Worm (Caenorhabditis elegans): ENCODE data around the gene F43B10.1.
A peak's percentile ranks its signal among the peaks of the same experiment; 100 is the strongest.

F43B10.1 gene

DNA sequence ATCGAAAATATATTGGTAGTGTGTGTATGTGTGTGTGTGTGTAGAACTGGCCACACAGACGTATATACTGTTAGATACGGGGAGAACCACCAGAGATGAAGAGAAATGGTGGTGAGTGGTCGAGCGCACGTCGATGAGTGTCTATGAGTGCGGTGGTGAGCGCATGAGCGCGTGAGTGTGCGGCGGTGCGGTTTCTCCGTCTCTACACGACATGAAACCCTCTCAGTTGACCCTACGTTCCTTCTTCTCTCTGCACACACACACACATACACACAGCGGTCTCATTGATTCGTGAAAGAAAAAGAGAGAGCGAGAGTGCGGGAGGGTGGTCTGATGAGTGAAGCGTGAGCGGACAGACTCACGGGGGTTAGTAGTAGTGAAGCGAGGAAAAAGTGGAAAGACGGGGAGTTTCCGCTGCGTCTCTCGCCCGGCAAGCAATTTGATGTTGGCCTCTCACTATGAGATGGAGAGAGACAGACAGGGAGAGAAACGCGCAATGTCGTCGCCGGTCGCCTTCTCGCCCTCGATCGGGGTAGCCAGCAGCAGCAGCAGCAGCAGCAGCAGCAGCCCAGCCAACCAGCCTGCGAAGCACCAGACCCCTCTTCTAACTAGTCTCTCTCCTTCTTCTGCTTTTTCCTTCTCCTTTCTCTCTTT, 50.2 kb downstream of the F43B10.1 start (continued):
- TF ChIP-seq sea-2 (GFP tag; IDR thresholded peaks at IDR 0.05) (no peak), dpff-1 (tag; optimal IDR thresholded peaks at IDR 0.05) (no peak), ama-1 (optimal IDR thresholded peaks at IDR 0.05) (peak; percentile 29), ama-1 (GFP tag; optimal IDR thresholded peaks at IDR 0.05) (no peak), egl-44 (GFP tag; IDR thresholded peaks at IDR 0.05) (peak; percentile 82), attf-3 (GFP tag; conservative IDR thresholded peaks at IDR 0.05) (0 out of 2 replicates have a peak, but pooled peaks have one; percentile 43), F52B5.7 (tag; optimal IDR thresholded peaks at IDR 0.05) (peak; percentile 45), cebp-2 (GFP tag; IDR thresholded peaks at IDR 0.05) (peak; percentile 80; the same call in 1 of the 2 replicates), hrde-1 (tag; optimal IDR thresholded peaks at IDR 0.05; ENCODE audit: borderline replicate concordance) (no peak), hlh-26 (GFP tag; conservative IDR thresholded peaks at IDR 0.05) (no peak), nfyb-1 (GFP tag; IDR thresholded peaks at IDR 0.05) (peak; percentile 94), akir-1 (GFP tag; optimal IDR thresholded peaks at IDR 0.05) (peak; percentile 70), madf-10 (tag; optimal IDR thresholded peaks at IDR 0.05) (peak; percentile 95), F10E7.11 (tag; optimal IDR thresholded peaks at IDR 0.05) (peak; percentile 77), mcd-1 (GFP tag; IDR thresholded peaks at IDR 0.05) (peak; percentile 67), dox-1 (GFP tag; IDR thresholded peaks at IDR 0.05) (peak; percentile 89), snpc-1.1 (tag; optimal IDR thresholded peaks at IDR 0.05; ENCODE audit: insufficient read depth) (peak; percentile 15), atf-7 (tag; optimal IDR thresholded peaks at IDR 0.05) (peak; percentile 93), snpc-4 (GFP tag; optimal IDR thresholded peaks at IDR 0.05) (peak; percentile 57), snpc-4 (tag; optimal IDR thresholded peaks at IDR 0.05) (peak; percentile 63 to 82 (median 78)), Y53F4B.3 (GFP tag; IDR thresholded peaks at IDR 0.05) (no peak), rpc-1 (optimal IDR thresholded peaks at IDR 0.05) (no peak), rpc-1 (tag; optimal IDR thresholded peaks at IDR 0.05) (no peak), pbrm-1 (GFP tag; IDR thresholded peaks at IDR 0.05) (peak; percentile 92), ztf-26 (tag; optimal IDR thresholded peaks at IDR 0.05) (peak; percentile 94), dpl-1 (GFP tag; optimal IDR thresholded peaks at IDR 0.05) (no peak), attf-5 (GFP tag; optimal IDR thresholded peaks at IDR 0.05) (peak; percentile 96), madf-6 (GFP tag; IDR thresholded peaks at IDR 0.05) (no peak), B0336.3 (GFP tag; IDR thresholded peaks at IDR 0.05) (peak; percentile 98), zim-3 (tag; optimal IDR thresholded peaks at IDR 0.05) (peak; percentile 12), egrh-3 (GFP tag; IDR thresholded peaks at IDR 0.05) (peak; percentile 97), ztf-28 (GFP tag; IDR thresholded peaks at IDR 0.05) (no peak), mes-4 (tag; optimal IDR thresholded peaks at IDR 0.05) (no peak), bed-1 (GFP tag; IDR thresholded peaks at IDR 0.05) (0 out of 2 replicates have a peak, but pooled peaks have one; percentile 39), die-1 (tag; optimal IDR thresholded peaks at IDR 0.05) (peak; percentile 61), T07F8.4 (tag; optimal IDR thresholded peaks at IDR 0.05) (no peak), ekl-4 (GFP tag; IDR thresholded peaks at IDR 0.05) (no peak; the same call in 1 of the 2 replicates), F22D6.2 (tag; optimal IDR thresholded peaks at IDR 0.05) (peak; percentile 83), nhr-120 (GFP tag; IDR thresholded peaks at IDR 0.05) (no peak), B0261.1 (tag; optimal IDR thresholded peaks at IDR 0.05) (peak; percentile 49), gei-17 (GFP tag; optimal IDR thresholded peaks at IDR 0.05) (peak; percentile 82), K12H6.12 (tag; optimal IDR thresholded peaks at IDR 0.05) (peak; percentile 96), ztf-22 (GFP tag; optimal IDR thresholded peaks at IDR 0.05) (peak; percentile 53), tbx-9 (tag; optimal IDR thresholded peaks at IDR 0.05; ENCODE audit: borderline replicate concordance) (no peak), lag-1 (GFP tag; IDR thresholded peaks at IDR 0.05) (no peak), lin-35 (GFP tag; optimal IDR thresholded peaks at IDR 0.05) (peak in 1 of 3 experiments; percentile 50), ceh-100 (GFP tag; IDR thresholded peaks at IDR 0.05) (no peak), B0035.1 (tag; optimal IDR thresholded peaks at IDR 0.05) (peak; percentile 87), ets-4 (GFP tag; optimal IDR thresholded peaks at IDR 0.05) (peak; percentile 83)

Data from whole organism, young adult.